Fruit fly (Drosophila melanogaster) whole organism, prepupa: ENCODE results near the gene CG8300.
A peak's percentile ranks its signal among the peaks of the same experiment; 100 is the strongest.

Experiments
- Blimp-1 ChIP-seq: fragments of 200-800 bp; sonication (Bioruptor generic); optimal IDR thresholded peaks from 3 replicates; lab custom pipeline; 2017; ENCODE audit warnings: missing biosample characterization, missing genetic modification characterization, mild to moderate bottlenecking, moderate library complexity, missing genetic modification reagents
- CG10631 ChIP-seq: fragments of 200-800 bp; sonication (Bioruptor generic); optimal IDR thresholded peaks from 2 replicates; lab custom pipeline; 2016; ENCODE audit warnings: missing biosample characterization, missing genetic modification characterization
- CG10669 ChIP-seq: fragments of 200-800 bp; sonication (Bioruptor generic); optimal IDR thresholded peaks from 3 replicates; lab custom pipeline; 2018; ENCODE audit warnings: missing biosample characterization, mild to moderate bottlenecking, missing genetic modification characterization, moderate library complexity
- CG11294 ChIP-seq: fragments of 200-800 bp; sonication (Bioruptor generic); IDR thresholded peaks from 2 replicates; pipeline ENCODE4 v1.3.6; 2022; ENCODE audit warnings: missing biosample characterization, missing genetic modification characterization
- CG11762 ChIP-seq: fragments of 200-800 bp; sonication (Bioruptor generic); optimal IDR thresholded peaks from 3 replicates; lab custom pipeline; 2016; ENCODE audit warnings: missing biosample characterization, missing genetic modification characterization; ENCODE audit not compliant: insufficient read depth
- CG11902 ChIP-seq: fragments of 200-800 bp; sonication (Bioruptor generic); optimal IDR thresholded peaks from 3 replicates; lab custom pipeline; 2016; ENCODE audit warnings: missing biosample characterization, missing genetic modification characterization
- CG15336 ChIP-seq: fragments of 200-800 bp; sonication (Bioruptor generic); IDR thresholded peaks from 2 replicates; pipeline ENCODE4 v1.3.6; 2022; ENCODE audit warnings: missing biosample characterization, missing genetic modification characterization
- CG16779 ChIP-seq: fragments of 200-800 bp; sonication (Bioruptor generic); optimal IDR thresholded peaks from 3 replicates; lab custom pipeline; 2017; ENCODE audit warnings: missing biosample characterization, mild to moderate bottlenecking, missing genetic modification characterization
- CG3032 ChIP-seq: fragments of 200-800 bp; optimal IDR thresholded peaks from 2 replicates; lab custom pipeline; 2019; ENCODE audit warnings: missing biosample characterization, mild to moderate bottlenecking, missing genetic modification characterization, moderate library complexity
- CG32006 ChIP-seq: fragments of 200-800 bp; sonication (Bioruptor generic); optimal IDR thresholded peaks from 3 replicates; lab custom pipeline; 2017; ENCODE audit warnings: missing biosample characterization, mild to moderate bottlenecking, missing genetic modification characterization
- CG34406 ChIP-seq: fragments of 200-800 bp; sonication (Bioruptor generic); optimal IDR thresholded peaks from 3 replicates; lab custom pipeline; 2016; ENCODE audit warnings: missing biosample characterization, missing genetic modification characterization
- CG4318 ChIP-seq: fragments of 200-800 bp; sonication (Bioruptor generic); optimal IDR thresholded peaks from 3 replicates; lab custom pipeline; 2017; ENCODE audit warnings: missing biosample characterization, mild to moderate bottlenecking, missing genetic modification characterization
- CG6163 ChIP-seq: fragments of 200-800 bp; sonication (Bioruptor generic); IDR thresholded peaks from 3 replicates; pipeline ENCODE4 v1.3.6; 2022; ENCODE audit warnings: missing biosample characterization, missing genetic modification characterization
- CG6276 ChIP-seq: fragments of 200-800 bp; sonication (Bioruptor generic); optimal IDR thresholded peaks from 2 replicates; lab custom pipeline; 2017; ENCODE audit warnings: missing biosample characterization, mild to moderate bottlenecking, missing genetic modification characterization
- CG6792 ChIP-seq: fragments of 200-800 bp; sonication (Bioruptor generic); optimal IDR thresholded peaks from 3 replicates; lab custom pipeline; 2016; ENCODE audit warnings: missing biosample characterization, missing genetic modification characterization
- CG6808 ChIP-seq: fragments of 200-800 bp; sonication (Bioruptor generic); optimal IDR thresholded peaks from 3 replicates; lab custom pipeline; 2017; ENCODE audit warnings: missing biosample characterization, missing genetic modification characterization, mild to moderate bottlenecking, moderate library complexity, missing genetic modification reagents
- CG8119 ChIP-seq: fragments of 200-800 bp; sonication (Bioruptor generic); IDR thresholded peaks from 3 replicates; pipeline ENCODE4 v1.3.6; 2022; ENCODE audit warnings: missing biosample characterization, missing genetic modification characterization
- CG8319 ChIP-seq: fragments of 200-800 bp; sonication (Bioruptor generic); optimal IDR thresholded peaks from 3 replicates; lab custom pipeline; 2016; ENCODE audit warnings: missing biosample characterization, missing genetic modification characterization
- Eip78C ChIP-seq: fragments of 200-800 bp; sonication (Bioruptor generic); peaks from one replicate; lab custom pipeline; 2016; ENCODE audit warnings: missing biosample characterization, missing genetic modification characterization
- Eip93F ChIP-seq: fragments of 200-800 bp; sonication (Bioruptor generic); optimal IDR thresholded peaks from 2 replicates; lab custom pipeline; 2016; ENCODE audit warnings: missing biosample characterization, mild to moderate bottlenecking, missing genetic modification characterization
- Ets21C ChIP-seq: fragments of 200-800 bp; sonication (Bioruptor generic); optimal IDR thresholded peaks from 3 replicates; lab custom pipeline; 2016; ENCODE audit warnings: missing biosample characterization, missing genetic modification characterization
- Ets96B ChIP-seq: fragments of 200-800 bp; optimal IDR thresholded peaks from 2 replicates; lab custom pipeline; 2019; ENCODE audit warnings: missing biosample characterization, mild to moderate bottlenecking, missing genetic modification characterization, moderate library complexity
- Hr38 ChIP-seq: sonication (Bioruptor generic); optimal IDR thresholded peaks from 2 replicates; lab custom pipeline; 2016; ENCODE audit warnings: missing biosample characterization, missing genetic modification characterization
- Hr39 ChIP-seq: fragments of 200-800 bp; sonication (Bioruptor generic); optimal IDR thresholded peaks from 2 replicates; lab custom pipeline; 2016; ENCODE audit warnings: missing biosample characterization, missing genetic modification characterization
- Hr4 ChIP-seq: fragments of 200-800 bp; sonication (Bioruptor generic); optimal IDR thresholded peaks from 3 replicates; lab custom pipeline; 2016; ENCODE audit warnings: missing biosample characterization, missing genetic modification characterization
- Lpt ChIP-seq: fragments of 200-800 bp; sonication (Bioruptor generic); optimal IDR thresholded peaks from 3 replicates; lab custom pipeline; 2016; ENCODE audit warnings: missing biosample characterization, missing genetic modification characterization
- Met ChIP-seq: fragments of 200-800 bp; sonication (Bioruptor generic); optimal IDR thresholded peaks from 3 replicates; lab custom pipeline; 2016; ENCODE audit warnings: missing biosample characterization, missing genetic modification characterization
- OdsH ChIP-seq: fragments of 200-800 bp; sonication (Bioruptor generic); optimal IDR thresholded peaks from 3 replicates; lab custom pipeline; 2016; ENCODE audit warnings: missing biosample characterization, missing genetic modification characterization
- Smox ChIP-seq: fragments of 200-800 bp; sonication (Bioruptor generic); optimal IDR thresholded peaks from 3 replicates; lab custom pipeline; 2016; ENCODE audit warnings: missing biosample characterization, missing genetic modification characterization
- Sox102F ChIP-seq: fragments of 200-800 bp; sonication (Bioruptor generic); optimal IDR thresholded peaks from 2 replicates; lab custom pipeline; 2016; ENCODE audit warnings: missing biosample characterization, mild to moderate bottlenecking, missing genetic modification characterization
- Sox14 ChIP-seq: fragments of 200-800 bp; sonication (Bioruptor generic); optimal IDR thresholded peaks from 3 replicates; lab custom pipeline; 2016; ENCODE audit warnings: missing biosample characterization, missing genetic modification characterization
- achi ChIP-seq: fragments of 200-800 bp; sonication (Bioruptor generic); optimal IDR thresholded peaks from 3 replicates; lab custom pipeline; 2016; ENCODE audit warnings: missing biosample characterization, missing genetic modification characterization
- acj6 ChIP-seq: fragments of 200-800 bp; sonication (Bioruptor generic); optimal IDR thresholded peaks from 3 replicates; lab custom pipeline; 2016; ENCODE audit warnings: missing biosample characterization, missing genetic modification characterization
- cyc ChIP-seq: fragments of 200-800 bp; sonication (Bioruptor generic); optimal IDR thresholded peaks from 3 replicates; lab custom pipeline; 2016; ENCODE audit warnings: missing biosample characterization, missing genetic modification characterization
- dac ChIP-seq: fragments of 200-800 bp; sonication (Bioruptor generic); optimal IDR thresholded peaks from 2 replicates; lab custom pipeline; 2017; ENCODE audit warnings: missing biosample characterization, mild to moderate bottlenecking, missing genetic modification characterization
- dsx ChIP-seq: fragments of 200-800 bp; optimal IDR thresholded peaks from 3 replicates; lab custom pipeline; 2019; ENCODE audit warnings: missing biosample characterization, mild to moderate bottlenecking, missing genetic modification characterization, moderate library complexity; ENCODE audit not compliant: poor library complexity, severe bottlenecking
- eg ChIP-seq: fragments of 200-800 bp; sonication (Bioruptor generic); IDR thresholded peaks from 3 replicates; pipeline ENCODE4 v1.3.6; 2022; ENCODE audit warnings: missing biosample characterization, missing genetic modification characterization
- fd85E ChIP-seq: fragments of 200-800 bp; sonication (Bioruptor generic); optimal IDR thresholded peaks from 3 replicates; lab custom pipeline; 2016; ENCODE audit warnings: missing biosample characterization, missing genetic modification characterization
- fkh ChIP-seq: fragments of 200-800 bp; sonication (Bioruptor generic); optimal IDR thresholded peaks from 3 replicates; lab custom pipeline; 2017; ENCODE audit warnings: missing biosample characterization, mild to moderate bottlenecking, missing genetic modification characterization, moderate library complexity
- net ChIP-seq: fragments of 200-800 bp; sonication (Bioruptor generic); optimal IDR thresholded peaks from 3 replicates; lab custom pipeline; 2016; ENCODE audit warnings: missing biosample characterization, missing genetic modification characterization
- spab ChIP-seq: fragments of 200-800 bp; sonication (Bioruptor generic); optimal IDR thresholded peaks from 2 replicates; lab custom pipeline; 2017; ENCODE audit warnings: missing biosample characterization, mild to moderate bottlenecking, missing genetic modification characterization, missing genetic modification reagents
- svp ChIP-seq: fragments of 200-800 bp; sonication (Bioruptor generic); peaks from one replicate; lab custom pipeline; 2016; ENCODE audit warnings: missing biosample characterization, missing genetic modification characterization
- topi ChIP-seq: fragments of 200-800 bp; sonication (Bioruptor generic); optimal IDR thresholded peaks from 3 replicates; lab custom pipeline; 2016; ENCODE audit warnings: missing biosample characterization, missing genetic modification characterization
- vri ChIP-seq: fragments of 200-800 bp; sonication (Bioruptor generic); optimal IDR thresholded peaks from 3 replicates; lab custom pipeline; 2016; ENCODE audit warnings: missing biosample characterization, mild to moderate bottlenecking, missing genetic modification characterization

Gene CG8300

DNA sequence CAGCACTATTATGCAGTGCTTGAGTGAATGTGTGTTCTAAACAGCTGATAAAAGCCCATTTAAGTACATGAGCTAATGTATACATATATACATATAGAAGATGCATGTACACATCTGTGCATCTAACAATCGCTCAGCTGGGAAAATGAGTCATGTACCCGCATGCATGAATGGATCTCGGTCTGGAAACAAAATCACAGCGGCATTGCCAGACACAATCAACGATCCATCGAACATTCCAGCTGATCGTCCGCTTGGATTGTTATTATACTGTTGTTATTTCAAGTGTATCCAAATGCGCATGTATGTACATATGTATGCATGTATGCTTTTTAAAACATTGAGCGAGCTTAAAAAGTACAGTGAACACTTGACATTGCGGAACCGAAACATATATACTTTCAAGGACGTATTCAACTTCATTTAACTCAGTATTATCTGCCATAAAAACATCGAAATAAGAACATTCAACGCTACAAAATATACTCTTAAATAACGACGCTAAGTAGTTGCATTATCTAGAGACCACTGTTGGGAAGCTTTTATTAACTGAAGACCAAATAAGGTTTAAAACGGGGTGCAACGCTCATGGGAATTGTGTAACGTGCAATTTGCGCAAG lies 9.3 kb upstream of the CG8300 start (continued):
- peak; percentile 70 for TF ChIP-seq CG4318 (GFP tag; lab: Kevin White, UChicago)
- TF ChIP-seq OdsH (GFP tag; lab: Kevin White, UChicago): peak; percentile 85
- TF ChIP-seq Eip78C (GFP tag; lab: Kevin White, UChicago): peak; percentile 95
- peak; percentile 77 for TF ChIP-seq CG11762 (GFP tag; lab: Kevin White, UChicago)
- peak; percentile 85 for TF ChIP-seq CG15336
- TF ChIP-seq CG10669: peak; percentile 78
- peak; percentile 83 for TF ChIP-seq CG8119
- TF ChIP-seq CG16779 (tag; lab: Kevin White, UChicago): peak; percentile 71
- peak; percentile 80 for TF ChIP-seq Eip93F (GFP tag; lab: Kevin White, UChicago)

dm6 chrX:7095912-7096494 lies 8.7 kb upstream of the CG8300 start:
- no peak for TF ChIP-seq Ets21C (GFP tag; lab: Kevin White, UChicago)
- 0 out of 3 replicates have a peak, but pooled peaks have one; percentile 3 for TF ChIP-seq CG6163 (GFP tag; lab: Robert Waterston, UW)
- TF ChIP-seq, all 60 proteins: peak for 1

DNA sequence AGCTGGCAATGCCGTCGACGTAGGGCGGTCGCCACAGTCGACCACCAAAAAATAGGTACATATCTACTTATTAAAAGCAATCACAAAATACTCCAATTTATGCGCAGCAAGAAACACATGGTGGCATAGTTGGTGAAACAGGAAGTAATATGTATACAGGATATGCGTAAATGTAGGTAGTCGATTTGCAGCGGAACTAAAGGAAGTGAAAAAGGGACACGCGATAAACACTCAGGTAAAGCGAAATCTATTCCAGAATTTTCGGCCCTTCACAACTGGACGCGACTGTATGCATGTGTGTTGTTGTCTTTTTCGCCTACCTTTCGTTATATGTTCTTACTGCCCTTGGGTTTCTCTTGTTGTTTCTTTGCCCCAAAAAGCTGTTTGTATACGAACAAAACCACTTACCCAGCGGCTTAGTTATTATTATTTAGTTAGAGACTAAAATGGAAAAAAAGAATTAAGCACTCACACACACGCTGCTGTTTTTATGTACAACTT lies 8.1 kb upstream of the CG8300 start:
- TF ChIP-seq dac (GFP tag; lab: Kevin White, UChicago) (no peak), Sox14 (GFP tag; lab: Kevin White, UChicago) (peak; percentile 79), CG6276 (GFP tag; lab: Kevin White, UChicago) (no peak), Ets96B (tag; lab: Kevin White, UChicago) (peak; percentile 75), eg (GFP tag; lab: Robert Waterston, UW) (peak; percentile 51), Smox (peak; percentile 77), Hr38 (no peak), acj6 (GFP tag; lab: Kevin White, UChicago) (peak; percentile 58), spab (GFP tag; lab: Kevin White, UChicago) (peak; percentile 62), fd85E (no peak), Blimp-1 (GFP tag; lab: Kevin White, UChicago) (peak; percentile 53), Lpt (GFP tag; lab: Kevin White, UChicago) (peak; percentile 26), CG34406 (peak; percentile 64), Hr4 (GFP tag; lab: Kevin White, UChicago) (peak; percentile 62), dsx (GFP tag; lab: Kevin White, UChicago) (peak; percentile 71), CG15336 (no peak; the same call in 1 of the 2 replicates), Hr39 (GFP tag; lab: Kevin White, UChicago) (peak; percentile 84), CG4318 (GFP tag; lab: Kevin White, UChicago) (peak; percentile 12), achi (GFP tag; lab: Kevin White, UChicago) (peak; percentile 72), Eip93F (GFP tag; lab: Kevin White, UChicago) (no peak), Met (peak; percentile 85), CG10669 (peak; percentile 76), fkh (GFP tag; lab: Kevin White, UChicago) (peak; percentile 67), CG32006 (GFP tag; lab: Kevin White, UChicago) (peak; percentile 68), CG11902 (GFP tag; lab: Kevin White, UChicago) (peak; percentile 61), cyc (GFP tag; lab: Kevin White, UChicago) (peak; percentile 77), CG8319 (GFP tag; lab: Kevin White, UChicago) (no peak), svp (peak; percentile 91), CG6792 (GFP tag; lab: Kevin White, UChicago) (peak; percentile 69), CG10631 (GFP tag; lab: Kevin White, UChicago) (peak; percentile 66), CG16779 (tag; lab: Kevin White, UChicago) (peak; percentile 41), topi (peak; percentile 83), CG6163 (GFP tag; lab: Robert Waterston, UW) (peak; percentile 68), net (peak; percentile 43), OdsH (GFP tag; lab: Kevin White, UChicago) (peak; percentile 67), CG3032 (tag; lab: Kevin White, UChicago) (peak; percentile 78), vri (peak; percentile 15), Ets21C (GFP tag; lab: Kevin White, UChicago) (peak; percentile 63), CG11294 (GFP tag; lab: Robert Waterston, UW) (0 out of 2 replicates have a peak, but pooled peaks have one; percentile 15), CG6808 (GFP tag; lab: Kevin White, UChicago) (peak; percentile 79), Sox102F (peak; percentile 74)
